Worm (Caenorhabditis elegans) whole organism, late embryonic: ENCODE measurements around the gene prx-19.

Source experiments
- ceh-31 ChIP-seq: sonication (generic microtip); optimal IDR thresholded peaks from 2 replicates; lab custom pipeline; 2016; ENCODE audit warnings: missing genetic modification characterization, missing compliant biosample characterization
- dve-1 ChIP-seq: sonication (generic microtip); optimal IDR thresholded peaks from 2 replicates; lab custom pipeline; 2017; ENCODE audit warnings: antibody characterized with exemption, mild to moderate bottlenecking, missing genetic modification characterization, missing compliant biosample characterization
- pha-2 ChIP-seq: sonication (generic microtip); optimal IDR thresholded peaks from 2 replicates; lab custom pipeline; 2017; ENCODE audit warnings: mild to moderate bottlenecking, missing genetic modification characterization, missing compliant biosample characterization
- pha-4 ChIP-seq: fragments of 150-350 bp; optimal IDR thresholded peaks from 2 replicates; lab custom pipeline; 2018; ENCODE audit warnings: missing biosample characterization, missing genetic modification reagents, missing genetic modification characterization
- rnt-1 ChIP-seq: sonication (generic microtip); optimal IDR thresholded peaks from 2 replicates; lab custom pipeline; 2016; ENCODE audit warnings: missing genetic modification characterization, missing compliant biosample characterization
- sdc-2 ChIP-seq: sonication (generic microtip); optimal IDR thresholded peaks from 2 replicates; lab custom pipeline; 2016; ENCODE audit warnings: missing genotype, missing genetic modification characterization, missing compliant biosample characterization
- tbx-2 ChIP-seq: sonication (generic microtip); optimal IDR thresholded peaks from 2 replicates; lab custom pipeline; 2016; ENCODE audit warnings: missing genetic modification characterization, missing compliant biosample characterization

DNA sequence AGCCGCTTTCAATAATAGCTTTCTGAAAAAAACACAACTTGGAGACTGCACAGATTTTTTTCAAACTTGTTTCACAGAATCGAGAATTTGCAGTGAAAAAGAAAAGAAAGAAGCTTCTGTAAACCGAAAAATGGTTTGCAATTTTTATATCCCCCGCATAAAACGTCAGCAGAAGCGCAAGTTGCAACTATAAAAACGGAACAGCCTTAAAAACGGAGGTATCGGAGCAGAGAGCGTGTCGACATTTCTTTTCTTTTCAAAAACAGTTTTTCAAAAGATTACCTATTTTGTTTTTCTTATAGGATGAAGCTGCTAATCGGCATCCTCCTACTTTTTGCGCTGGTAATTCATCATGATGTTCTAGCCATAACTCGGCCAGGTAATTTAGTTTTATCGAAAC is 42.9 kb upstream of the prx-19 start, which contains the start of gene plg-1:
- TF ChIP-seq rnt-1 (tag; lab: Kevin White, UChicago) (no peak), tbx-2 (tag; lab: Kevin White, UChicago) (no peak), sdc-2 (no peak), pha-4 (tag; lab: Kevin White, UChicago) (no peak), ceh-31 (tag; lab: Kevin White, UChicago) (no peak), pha-2 (no peak), dve-1 (tag; lab: Kevin White, UChicago) (no peak)
